Fruit fly (Drosophila melanogaster): ENCODE data around the gene CG42245.
A peak's percentile ranks its signal among the peaks of the same experiment; 100 is the strongest.

The CG42245 gene

DNA sequence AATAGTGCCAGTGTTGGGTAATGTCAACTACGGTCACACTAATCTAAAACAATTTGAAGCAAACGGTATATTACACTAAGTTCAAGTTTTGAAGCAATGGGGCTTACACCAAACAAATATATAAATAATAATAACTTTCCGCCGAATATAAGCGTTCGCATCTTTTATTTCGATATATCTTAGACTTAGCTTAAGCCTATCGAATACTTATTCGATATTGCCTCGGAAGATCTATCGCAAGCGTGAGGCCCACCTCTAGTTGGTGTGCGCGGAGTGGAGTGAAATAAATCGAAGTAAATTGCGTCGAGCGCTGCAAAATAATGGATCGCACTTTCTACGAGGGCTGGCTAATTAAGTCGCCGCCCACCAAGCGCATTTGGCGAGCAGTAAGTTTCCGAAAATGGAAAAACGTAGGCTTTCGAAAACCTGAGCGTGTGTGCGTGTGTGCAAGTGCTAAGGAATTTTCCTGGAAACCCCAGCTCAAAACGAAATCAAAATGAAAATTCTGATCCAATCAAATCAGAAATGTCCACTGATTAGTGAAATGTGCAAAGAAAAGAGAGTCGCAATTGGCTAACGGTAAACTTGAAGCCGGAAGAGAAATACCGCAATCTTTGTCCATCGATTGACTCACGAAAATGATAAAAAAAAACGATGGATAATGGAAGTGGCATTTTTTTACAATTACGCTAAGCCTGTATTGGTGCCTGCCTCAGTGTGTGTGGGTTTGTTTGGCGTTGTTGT is 42.2 kb upstream of the CG42245 start, which contains the start of gene dos:
dos (plus strand) TSS at position 248 of the 744 bp plus-strand sequence.
- TF ChIP-seq pros (GFP tag; optimal IDR thresholded peaks at IDR 0.05) (no peak), Antp (GFP tag; optimal IDR thresholded peaks at IDR 0.05) (peak; percentile 24), jigr1 (GFP tag; IDR thresholded peaks at IDR 0.05) (no peak), tna (GFP tag; IDR thresholded peaks at IDR 0.05; ENCODE audit: partially characterized antibody) (0 out of 2 replicates have a peak, but pooled peaks have one; percentile 16), CG4617 (GFP tag; optimal IDR thresholded peaks at IDR 0.05; ENCODE audit: borderline replicate concordance) (peak; percentile 74), CG17802 (tag; optimal IDR thresholded peaks at IDR 0.05) (peak; percentile 27), so (GFP tag; IDR thresholded peaks at IDR 0.05) (no peak), gfzf (GFP tag; optimal IDR thresholded peaks at IDR 0.05) (peak; percentile 57), ase (GFP tag; IDR thresholded peaks at IDR 0.05) (no peak), sug (tag; optimal IDR thresholded peaks at IDR 0.05) (peak; percentile 69), CG16779 (GFP tag; IDR thresholded peaks at IDR 0.05) (no peak), ara (GFP tag; IDR thresholded peaks at IDR 0.05) (no peak), cas (GFP tag; IDR thresholded peaks at IDR 0.05) (no peak), CG1024 (GFP tag; IDR thresholded peaks at IDR 0.05) (no peak), CG34422 (GFP tag; IDR thresholded peaks at IDR 0.05) (no peak), ac (GFP tag; optimal IDR thresholded peaks at IDR 0.05) (no peak), trem (tag; optimal IDR thresholded peaks at IDR 0.05) (peak; percentile 90), Fer1 (GFP tag; optimal IDR thresholded peaks at IDR 0.05) (peak; percentile 61), CG15269 (tag; optimal IDR thresholded peaks at IDR 0.05) (peak; percentile 33), mld (GFP tag; IDR thresholded peaks at IDR 0.05; ENCODE audit: partially characterized antibody) (no peak), CG16815 (GFP tag; optimal IDR thresholded peaks at IDR 0.05) (no peak), NFAT (GFP tag; IDR thresholded peaks at IDR 0.05) (0 out of 2 replicates have a peak, but pooled peaks have one; percentile 19), CG4820 (GFP tag; optimal IDR thresholded peaks at IDR 0.05) (peak; percentile 27), exex (tag; optimal IDR thresholded peaks at IDR 0.05) (peak; percentile 3), ind (GFP tag; optimal IDR thresholded peaks at IDR 0.05) (peak; percentile 45), hkb (optimal IDR thresholded peaks at IDR 0.05) (no peak), hkb (GFP tag; IDR thresholded peaks at IDR 0.05) (no peak), CG3847 (GFP tag; IDR thresholded peaks at IDR 0.05) (peak; percentile 53), tx (GFP tag; optimal IDR thresholded peaks at IDR 0.05) (peak; percentile 5), CG9817 (tag; optimal IDR thresholded peaks at IDR 0.05) (peak; percentile 40), CG4730 (GFP tag; IDR thresholded peaks at IDR 0.05) (no peak), Abd-B (GFP tag; optimal IDR thresholded peaks at IDR 0.05) (no peak), CG11560 (tag; IDR thresholded peaks at IDR 0.05) (peak; percentile 99), CG13123 (GFP tag; optimal IDR thresholded peaks at IDR 0.05) (peak; percentile 22), Trl (optimal IDR thresholded peaks at IDR 0.05) (no peak), Trl (GFP tag; optimal IDR thresholded peaks at IDR 0.05) (peak; percentile 61), Oli (tag; optimal IDR thresholded peaks at IDR 0.05) (no peak), Xrp1 (GFP tag; IDR thresholded peaks at IDR 0.05) (peak; percentile 46; the same call in 1 of the 2 replicates), CG12071 (GFP tag; optimal IDR thresholded peaks at IDR 0.05) (no peak), Dref (GFP tag; IDR thresholded peaks at IDR 0.05) (peak; percentile 87), pzg (GFP tag; optimal IDR thresholded peaks at IDR 0.05) (peak; percentile 88), gt (GFP tag; IDR thresholded peaks at IDR 0.05) (no peak), Ssrp (tag; optimal IDR thresholded peaks at IDR 0.05) (peak; percentile 15), zen2 (GFP tag; IDR thresholded peaks at IDR 0.05; ENCODE audit: partially characterized antibody) (peak; percentile 63; the same call in 2 of the 3 replicates), CG3065 (GFP tag; optimal IDR thresholded peaks at IDR 0.05) (peak; percentile 17), E2f1 (GFP tag; IDR thresholded peaks at IDR 0.05) (no peak), CG8359 (GFP tag; optimal IDR thresholded peaks at IDR 0.05; ENCODE audit: borderline replicate concordance) (peak; percentile 6), CG17612 (GFP tag; IDR thresholded peaks at IDR 0.05) (no peak), Dip2 (GFP tag; IDR thresholded peaks at IDR 0.05) (no peak), MBD-R2 (GFP tag; IDR thresholded peaks at IDR 0.05) (peak; percentile 36; the same call in 1 of the 2 replicates), CG12104 (GFP tag; optimal IDR thresholded peaks at IDR 0.05) (peak; percentile 13)
